Worm (Caenorhabditis elegans) whole organism, late embryonic: ENCODE measurements around the gene F02C9.2.

Experiments used
- K02D7.2 ChIP-seq: sonication (generic microtip); optimal IDR thresholded peaks from 2 replicates; lab custom pipeline; 2017; ENCODE audit warnings: mild to moderate bottlenecking, missing genetic modification characterization, missing compliant biosample characterization
- T23F11.4 ChIP-seq: fragments of 200-800 bp; sonication (Bioruptor generic); optimal IDR thresholded peaks from 2 replicates; lab custom pipeline; 2018; ENCODE audit warnings: mild to moderate bottlenecking, missing genetic modification characterization, missing compliant biosample characterization
- dmd-4 ChIP-seq: sonication (generic microtip); optimal IDR thresholded peaks from 2 replicates; lab custom pipeline; 2016; ENCODE audit warnings: borderline replicate concordance, missing genetic modification characterization, missing compliant biosample characterization
- fkh-10 ChIP-seq: fragments of 150-350 bp; optimal IDR thresholded peaks from 2 replicates; lab custom pipeline; 2014; ENCODE audit warnings: missing biosample characterization, missing genetic modification reagents, missing genetic modification characterization
- nfya-1 ChIP-seq: sonication (generic microtip); optimal IDR thresholded peaks from 2 replicates; lab custom pipeline; 2017; ENCODE audit warnings: missing genetic modification characterization, mild to moderate bottlenecking, missing compliant biosample characterization, antibody characterized with exemption, moderate library complexity
- pha-4 ChIP-seq: fragments of 150-350 bp; optimal IDR thresholded peaks from 2 replicates; lab custom pipeline; 2018; ENCODE audit warnings: missing biosample characterization, missing genetic modification reagents, missing genetic modification characterization
- tbx-2 ChIP-seq: sonication (generic microtip); optimal IDR thresholded peaks from 2 replicates; lab custom pipeline; 2016; ENCODE audit warnings: missing genetic modification characterization, missing compliant biosample characterization

DNA sequence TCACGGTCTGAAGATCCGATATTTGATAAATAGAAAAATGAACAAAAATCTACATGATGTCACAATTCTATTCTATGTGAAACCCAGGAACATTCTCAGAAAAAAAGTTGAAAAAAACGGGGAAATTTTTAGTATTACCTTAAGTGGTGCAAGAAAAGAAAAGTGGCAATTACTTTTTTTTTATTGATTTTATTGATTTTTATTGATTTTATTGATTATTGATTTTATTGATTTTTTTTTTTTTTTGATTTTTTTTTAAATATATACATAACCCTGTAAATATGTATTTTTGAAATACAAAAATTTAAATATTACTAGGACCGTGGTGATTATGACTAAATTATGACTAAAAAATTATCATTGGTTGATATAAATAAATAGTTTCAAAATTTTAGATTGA lies 38.1 kb downstream of the F02C9.2 start:
- TF ChIP-seq tbx-2, result no peak
- no peak for TF ChIP-seq fkh-10 (GFP tag; lab: Kevin White, UChicago)
- TF ChIP-seq K02D7.2, result no peak
- TF ChIP-seq T23F11.4, result no peak
- no peak for TF ChIP-seq nfya-1 (tag; lab: Kevin White, UChicago)
- no peak for TF ChIP-seq dmd-4
- TF ChIP-seq pha-4 (tag; lab: Kevin White, UChicago), result no peak
